1 worm cellular context compared by ENCODE assay signal in the genomic region with DNA sequence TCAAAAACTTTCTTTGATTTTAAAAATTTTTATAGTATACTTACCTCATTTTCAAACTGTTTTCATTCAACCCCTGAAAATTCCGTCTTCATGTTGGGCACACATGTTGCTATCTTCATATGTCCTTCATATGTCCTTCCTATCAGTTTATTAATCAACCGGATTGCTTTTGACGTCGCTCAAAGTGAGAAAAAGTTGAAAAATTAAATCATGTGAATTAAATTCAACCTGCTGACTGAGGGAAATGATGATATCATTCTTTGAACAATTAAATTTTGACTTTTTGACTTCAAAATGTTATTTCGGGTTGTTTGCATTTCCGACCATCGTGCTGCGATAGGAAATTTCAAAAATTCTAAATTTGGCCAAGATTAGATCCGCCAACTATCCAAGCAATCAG.
TF ChIP-seq lines count a peak whose summit lies in the region.

No protein-coding gene starts in this region.

TF ChIP-seq in whole organism, L1 larva, 84 proteins besides CTCF, POLR2A, EP300 and RAD21 (continued from another document):
- no peak for TF ChIP-seq ceh-8 (GFP tag; optimal IDR thresholded peaks at IDR 0.05; lab: Kevin White, UChicago)
- no peak for TF ChIP-seq nhr-47 (tag; optimal IDR thresholded peaks at IDR 0.05; lab: Kevin White, UChicago)
- TF ChIP-seq nhr-85 (tag; lab: Kevin White, UChicago) = peak; percentile 47
- peak; percentile 41 for TF ChIP-seq elt-2 (tag; optimal IDR thresholded peaks at IDR 0.05; lab: Kevin White, UChicago)
